Worm (Caenorhabditis elegans) whole organism, young adult: ENCODE results near the gene fbxa-95.
"Not testable (repeated sequence)": the region's sequence is repeated elsewhere in the genome, so short reads cannot be mapped to it uniquely, and the experiment has no call there.

Source experiments
- B0336.3 ChIP-seq: fragments of 200-800 bp; sonication (Bioruptor generic); IDR thresholded peaks from 2 replicates; pipeline ENCODE4 v1.3.6; 2022; ENCODE audit warnings: missing genetic modification characterization, missing compliant biosample characterization
- C06A6.2 ChIP-seq: fragments of 200-800 bp; sonication (Bioruptor generic); conservative IDR thresholded peaks from 2 replicates; pipeline ENCODE4 v1.3.6; 2022; ENCODE audit warnings: missing genetic modification characterization, missing compliant biosample characterization
- F22D6.2 ChIP-seq: sonication (generic microtip); optimal IDR thresholded peaks from 2 replicates; lab custom pipeline; 2016; ENCODE audit warnings: mild to moderate bottlenecking, missing genetic modification characterization, missing compliant biosample characterization
- F49E8.2 ChIP-seq: sonication (generic microtip); optimal IDR thresholded peaks from 3 replicates; lab custom pipeline; 2017; ENCODE audit warnings: missing genetic modification characterization, mild to moderate bottlenecking, missing compliant biosample characterization, antibody characterized with exemption, moderate library complexity; ENCODE audit not compliant: insufficient read depth
- K11D2.4 ChIP-seq: fragments of 200-800 bp; sonication (Bioruptor generic); IDR thresholded peaks from 2 replicates; pipeline ENCODE4 v1.3.6; 2022; ENCODE audit warnings: missing genetic modification reagents, missing genetic modification characterization, missing compliant biosample characterization
- Y79H2A.3 ChIP-seq: fragments of 200-800 bp; sonication (Bioruptor generic); conservative IDR thresholded peaks from 2 replicates; pipeline ENCODE4 v1.3.6; 2022; ENCODE audit warnings: missing genetic modification reagents, missing genetic modification characterization, missing compliant biosample characterization
- akir-1 ChIP-seq: fragments of 200-800 bp; sonication (Bioruptor generic); optimal IDR thresholded peaks from 2 replicates; lab custom pipeline; 2018; ENCODE audit warnings: mild to moderate bottlenecking, missing genetic modification characterization, moderate library complexity, missing compliant biosample characterization
- aptf-2 ChIP-seq: fragments of 200-800 bp; sonication (Bioruptor generic); conservative IDR thresholded peaks from 2 replicates; pipeline ENCODE4 v1.3.6; 2022; ENCODE audit warnings: missing genetic modification reagents, missing genetic modification characterization, missing compliant biosample characterization
- atf-7 ChIP-seq: sonication (generic microtip); optimal IDR thresholded peaks from 2 replicates; lab custom pipeline; 2017; ENCODE audit warnings: mild to moderate bottlenecking, missing genetic modification characterization, missing compliant biosample characterization
- athp-1 ChIP-seq: sonication (generic microtip); optimal IDR thresholded peaks from 2 replicates; lab custom pipeline; 2017; ENCODE audit warnings: mild to moderate bottlenecking, missing genetic modification characterization, missing compliant biosample characterization
- attf-3 ChIP-seq: fragments of 200-800 bp; sonication (Bioruptor generic); conservative IDR thresholded peaks from 2 replicates; pipeline ENCODE4 v1.3.6; 2022; ENCODE audit warnings: missing genetic modification reagents, missing genetic modification characterization, missing compliant biosample characterization
- attf-5 ChIP-seq: fragments of 200-800 bp; sonication (Bioruptor generic); optimal IDR thresholded peaks from 2 replicates; lab custom pipeline; 2018; ENCODE audit warnings: mild to moderate bottlenecking, missing genetic modification characterization, missing compliant biosample characterization
- attf-6 ChIP-seq: fragments of 200-800 bp; sonication (Bioruptor generic); IDR thresholded peaks from 2 replicates; pipeline ENCODE4 v1.3.6; 2022; ENCODE audit warnings: missing genetic modification reagents, missing genetic modification characterization, missing compliant biosample characterization
- ceh-100 ChIP-seq: fragments of 200-800 bp; sonication (Bioruptor generic); IDR thresholded peaks from 2 replicates; pipeline ENCODE4 v1.3.6; 2022; ENCODE audit warnings: missing genetic modification reagents, missing genetic modification characterization, missing compliant biosample characterization
- ceh-79 ChIP-seq: sonication (generic microtip); optimal IDR thresholded peaks from 2 replicates; lab custom pipeline; 2017; ENCODE audit warnings: mild to moderate bottlenecking, missing genetic modification characterization, missing compliant biosample characterization
- dox-1 ChIP-seq: fragments of 200-800 bp; sonication (Bioruptor generic); IDR thresholded peaks from 2 replicates; pipeline ENCODE4 v1.3.6; 2022; ENCODE audit warnings: missing genetic modification reagents, missing genetic modification characterization, missing compliant biosample characterization
- dpl-1 ChIP-seq: fragments of 150-350 bp; optimal IDR thresholded peaks from 2 replicates; lab custom pipeline; 2014; ENCODE audit warnings: missing biosample characterization, missing genetic modification reagents, missing genetic modification characterization
- ets-4 ChIP-seq: fragments of 200-800 bp; sonication (Bioruptor generic); optimal IDR thresholded peaks from 2 replicates; lab custom pipeline; 2018; ENCODE audit warnings: mild to moderate bottlenecking, missing genetic modification characterization, missing compliant biosample characterization
- him-1 ChIP-seq: sonication (generic microtip); optimal IDR thresholded peaks from 2 replicates; lab custom pipeline; 2016; ENCODE audit warnings: missing genotype, missing genetic modification reagents, missing genetic modification characterization, missing compliant biosample characterization
- hmg-1.2 ChIP-seq: fragments of 200-800 bp; sonication (Bioruptor generic); IDR thresholded peaks from 2 replicates; pipeline ENCODE4 v1.3.6; 2022; ENCODE audit warnings: missing genetic modification reagents, missing genetic modification characterization, missing compliant biosample characterization
- let-526 ChIP-seq: fragments of 200-800 bp; sonication (Bioruptor generic); IDR thresholded peaks from 2 replicates; pipeline ENCODE4 v1.3.6; 2022; ENCODE audit warnings: missing genetic modification reagents, missing genetic modification characterization, missing compliant biosample characterization
- let-607 ChIP-seq, 2 experiments: fragments of 200-800 bp in 1 of 2; sonication (Bioruptor generic) in 1 of 2; sonication (generic microtip) in 1 of 2; optimal IDR thresholded peaks; 2 replicates each; lab custom pipeline; 2016 to 2018; ENCODE audit warnings: mild to moderate bottlenecking in 2 of 2, missing compliant biosample characterization in 2 of 2, missing genetic modification characterization in 2 of 2, moderate library complexity in 2 of 2, missing genotype in 1 of 2
- lin-26 ChIP-seq: fragments of 200-800 bp; sonication (Bioruptor generic); IDR thresholded peaks from 2 replicates; pipeline ENCODE4 v1.3.6; 2022; ENCODE audit warnings: missing genetic modification reagents, missing genetic modification characterization, missing compliant biosample characterization
- lin-40 ChIP-seq: sonication (generic microtip); optimal IDR thresholded peaks from 2 replicates; lab custom pipeline; 2016; ENCODE audit warnings: missing genetic modification characterization, mild to moderate bottlenecking, missing compliant biosample characterization, missing genotype, missing genetic modification reagents
- lin-54 ChIP-seq: fragments of 200-800 bp; sonication (Bioruptor generic); optimal IDR thresholded peaks from 2 replicates; lab custom pipeline; 2018; ENCODE audit warnings: mild to moderate bottlenecking, missing genetic modification characterization, missing compliant biosample characterization
- lir-1 ChIP-seq: fragments of 200-800 bp; sonication (Bioruptor generic); conservative IDR thresholded peaks from 2 replicates; pipeline ENCODE4 v1.3.6; 2022; ENCODE audit warnings: missing genetic modification reagents, missing genetic modification characterization, missing compliant biosample characterization
- madf-3 ChIP-seq: fragments of 200-800 bp; sonication (Bioruptor generic); IDR thresholded peaks from 2 replicates; pipeline ENCODE4 v1.3.6; 2022; ENCODE audit warnings: missing genetic modification reagents, missing genetic modification characterization, missing compliant biosample characterization
- madf-6 ChIP-seq: fragments of 200-800 bp; sonication (Bioruptor generic); IDR thresholded peaks from 2 replicates; pipeline ENCODE4 v1.3.6; 2022; ENCODE audit warnings: missing genetic modification reagents, missing genetic modification characterization, missing compliant biosample characterization
- madf-8 ChIP-seq: fragments of 200-800 bp; sonication (Bioruptor generic); conservative IDR thresholded peaks from 2 replicates; pipeline ENCODE4 v1.3.6; 2022; ENCODE audit warnings: missing genetic modification reagents, missing genetic modification characterization, missing compliant biosample characterization
- nfyb-1 ChIP-seq: fragments of 200-800 bp; sonication (Bioruptor generic); IDR thresholded peaks from 2 replicates; pipeline ENCODE4 v1.3.6; 2022; ENCODE audit warnings: missing genetic modification reagents, missing genetic modification characterization, missing compliant biosample characterization
- nhr-80 ChIP-seq: sonication (generic microtip); optimal IDR thresholded peaks from 2 replicates; lab custom pipeline; 2016; ENCODE audit warnings: missing genetic modification characterization, missing compliant biosample characterization
- nhr-90 ChIP-seq: sonication (generic microtip); optimal IDR thresholded peaks from 2 replicates; lab custom pipeline; 2016; ENCODE audit warnings: missing genotype, mild to moderate bottlenecking, missing genetic modification characterization, missing compliant biosample characterization
- pbrm-1 ChIP-seq: fragments of 200-800 bp; sonication (Bioruptor generic); IDR thresholded peaks from 2 replicates; pipeline ENCODE4 v1.3.6; 2022; ENCODE audit warnings: missing genetic modification reagents, missing genetic modification characterization, missing compliant biosample characterization
- rec-8 ChIP-seq, 2 experiments: sonication (generic microtip); optimal IDR thresholded peaks; 2 replicates each; lab custom pipeline; 2016; ENCODE audit warnings: mild to moderate bottlenecking in 2 of 2, missing genetic modification characterization in 2 of 2, missing genetic modification reagents in 2 of 2, missing genotype in 2 of 2, missing biosample characterization in 1 of 2, missing compliant biosample characterization in 1 of 2, moderate library complexity in 1 of 2
- snpc-4 ChIP-seq, 5 experiments: fragments of 150-350 bp in 1 of 5; sonication (generic microtip) in 4 of 5; optimal IDR thresholded peaks; 2 replicates each; lab custom pipeline; 2014 to 2018; ENCODE audit warnings: missing genetic modification characterization in 5 of 5, missing biosample characterization in 3 of 5, antibody characterized with exemption in 2 of 5, mild to moderate bottlenecking in 2 of 5, missing compliant biosample characterization in 2 of 5, missing genotype in 2 of 5, moderate library complexity in 2 of 5, missing genetic modification reagents in 1 of 5
- somi-1 ChIP-seq: fragments of 200-800 bp; sonication (Bioruptor generic); optimal IDR thresholded peaks from 2 replicates; lab custom pipeline; 2018; ENCODE audit warnings: mild to moderate bottlenecking, missing genetic modification characterization, missing compliant biosample characterization
- tlf-1 ChIP-seq: fragments of 200-800 bp; sonication (Bioruptor generic); optimal IDR thresholded peaks from 2 replicates; lab custom pipeline; 2018; ENCODE audit warnings: mild to moderate bottlenecking, missing genetic modification characterization, missing compliant biosample characterization
- ztf-25 ChIP-seq: fragments of 200-800 bp; sonication (Bioruptor generic); IDR thresholded peaks from 2 replicates; pipeline ENCODE4 v1.3.6; 2022; ENCODE audit warnings: missing genetic modification reagents, missing genetic modification characterization, missing compliant biosample characterization
- ztf-26 ChIP-seq: sonication (generic microtip); optimal IDR thresholded peaks from 2 replicates; lab custom pipeline; 2017; ENCODE audit warnings: missing genetic modification characterization, missing compliant biosample characterization
- ztf-28 ChIP-seq: fragments of 200-800 bp; sonication (Bioruptor generic); IDR thresholded peaks from 2 replicates; pipeline ENCODE4 v1.3.6; 2022; ENCODE audit warnings: missing genetic modification reagents, missing genetic modification characterization, missing compliant biosample characterization
- ztf-3 ChIP-seq: fragments of 200-800 bp; sonication (Bioruptor generic); optimal IDR thresholded peaks from 2 replicates; lab custom pipeline; 2018; ENCODE audit warnings: mild to moderate bottlenecking, missing genetic modification characterization, missing compliant biosample characterization

The fbxa-95 gene

DNA sequence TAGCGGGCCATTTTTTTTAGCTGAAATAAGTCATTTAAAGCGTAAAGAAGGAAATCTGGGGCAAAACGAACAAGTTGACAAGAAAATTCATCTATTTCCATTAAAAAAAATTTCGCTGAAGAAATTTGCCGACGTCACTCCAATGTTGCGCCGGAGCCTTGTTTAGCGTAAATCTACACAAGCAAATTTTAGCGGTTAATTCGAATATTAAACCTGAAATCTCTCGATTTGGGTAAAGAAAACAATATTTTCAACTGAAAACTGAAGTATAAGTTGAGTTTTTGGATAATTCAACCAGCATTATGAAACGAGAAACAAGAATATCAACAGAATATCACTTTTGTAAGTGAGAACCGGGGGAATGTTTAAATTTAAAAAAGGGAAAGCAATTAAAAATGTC is 7.1 kb downstream of the fbxa-95 start, which contains the start of gene F28F8.9 (continued):
- TF ChIP-seq ceh-79: no peak
- no peak for TF ChIP-seq F49E8.2 (tag; lab: Kevin White, UChicago)
- TF ChIP-seq dpl-1: peak; percentile 48

DNA sequence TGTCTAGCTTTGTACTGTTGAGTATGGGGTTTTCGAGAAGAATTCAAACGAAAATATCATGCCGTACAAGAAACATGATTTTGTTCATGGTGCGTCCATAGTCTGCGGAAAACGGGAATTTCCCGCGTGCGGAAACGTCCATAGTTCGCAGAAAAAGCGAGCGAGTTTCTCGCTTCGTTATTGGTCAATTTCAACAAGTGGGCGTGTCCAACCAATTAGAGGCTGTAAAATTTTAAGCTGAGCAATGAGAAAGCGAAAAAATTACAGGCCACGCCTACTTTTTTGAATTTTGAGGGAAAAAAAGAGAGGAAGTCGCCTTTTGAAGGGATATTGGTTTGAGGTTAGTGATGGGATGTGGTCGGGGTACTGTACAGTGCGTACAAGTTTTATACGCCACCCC is 10.2 kb downstream of the fbxa-95 start:
- peak; percentile 80 for TF ChIP-seq nfyb-1 (GFP tag; lab: Robert Waterston, UW)

DNA sequence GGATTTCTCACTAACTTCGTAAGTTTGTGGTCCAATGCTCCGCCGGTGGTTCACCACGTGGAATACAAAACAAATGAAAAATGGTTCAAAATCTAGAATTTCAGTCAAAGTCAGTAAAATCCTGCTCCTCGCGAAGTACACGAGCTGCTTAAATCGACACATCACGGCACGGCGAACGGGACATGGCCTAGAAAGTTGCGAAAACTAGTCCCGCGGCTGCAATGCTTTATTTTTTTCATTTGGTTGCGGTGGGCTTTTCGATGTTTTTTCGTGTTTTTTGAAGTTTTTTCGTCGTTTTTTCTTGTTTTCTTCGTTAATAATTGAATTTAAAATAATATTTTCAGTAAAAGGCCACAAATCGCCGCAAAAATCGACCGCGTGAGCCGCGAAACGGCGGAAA is 14.5 kb downstream of the fbxa-95 start:
- peak; percentile 18; the same call in 1 of the 2 replicates for TF ChIP-seq dox-1 (GFP tag; lab: Robert Waterston, UW)
- peak; percentile 71 for TF ChIP-seq hmg-1.2 (GFP tag; lab: Robert Waterston, UW)

DNA sequence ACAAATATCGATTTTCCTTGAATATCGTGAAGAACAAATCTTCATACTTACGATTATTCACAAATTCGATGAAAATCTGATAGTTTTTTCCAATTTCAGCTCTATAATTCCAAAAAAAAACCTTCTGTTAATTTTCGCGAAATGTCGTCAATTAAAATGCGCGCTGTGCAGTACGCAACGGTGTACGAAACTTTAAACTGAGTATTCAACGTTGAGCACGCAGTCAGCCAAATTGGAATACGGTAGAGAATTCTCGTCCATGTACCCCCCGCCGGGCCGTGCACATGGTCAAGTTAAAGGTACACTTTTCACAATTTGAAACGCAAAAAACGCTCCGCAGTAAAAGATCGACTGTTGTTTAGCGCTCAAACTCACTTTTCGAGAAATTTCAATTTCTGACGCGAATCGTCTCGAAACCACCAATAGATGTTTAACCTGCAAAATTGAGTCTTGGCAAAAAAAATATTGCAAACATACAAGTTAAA is 18.9 kb downstream of the fbxa-95 start, which contains the start of gene F28F8.7:
F28F8.7 (minus strand) TSS at position 435 of the 485 bp plus-strand sequence.
- TF ChIP-seq attf-3 (GFP tag; lab: Robert Waterston, UW) (peak; percentile 88), ztf-25 (GFP tag; lab: Robert Waterston, UW) (0 out of 2 replicates have a peak, but pooled peaks have one; percentile 37), let-526 (GFP tag; lab: Robert Waterston, UW) (peak; percentile 71; the same call in 1 of the 2 replicates), Y79H2A.3 (peak; percentile 45), nfyb-1 (GFP tag; lab: Robert Waterston, UW) (peak; percentile 92), nhr-80 (tag; lab: Kevin White, UChicago) (peak; percentile 75), somi-1 (GFP tag; lab: Kevin White, UChicago) (peak; percentile 38), athp-1 (tag; lab: Kevin White, UChicago) (peak; percentile 38), tlf-1 (GFP tag; lab: Kevin White, UChicago) (peak; percentile 81), nhr-90 (tag; lab: Kevin White, UChicago) (peak; percentile 34), madf-8 (GFP tag; lab: Robert Waterston, UW) (peak; percentile 40; the same call in 1 of the 2 replicates), rec-8 (tag; optimal IDR thresholded peaks at IDR 0.05; lab: Kevin White, UChicago) (peak; percentile 26 to 55), atf-7 (tag; lab: Kevin White, UChicago) (peak; percentile 79), ztf-26 (tag; lab: Kevin White, UChicago) (peak; percentile 44), lin-40 (tag; lab: Kevin White, UChicago) (peak; percentile 69), akir-1 (GFP tag; lab: Kevin White, UChicago) (peak; percentile 18), ceh-100 (GFP tag; lab: Robert Waterston, UW) (peak; percentile 79), F22D6.2 (peak; percentile 55), lin-54 (GFP tag; lab: Kevin White, UChicago) (peak; percentile 79), K11D2.4 (peak; percentile 91), him-1 (peak; percentile 7), lir-1 (GFP tag; lab: Robert Waterston, UW) (peak; percentile 63), ztf-3 (peak; percentile 46), ets-4 (GFP tag; lab: Kevin White, UChicago) (peak; percentile 41), snpc-4 (tag; optimal IDR thresholded peaks at IDR 0.05; lab: Kevin White, UChicago) (peak in 2 of 4 experiments; percentile 63 to 82), ztf-28 (GFP tag; lab: Robert Waterston, UW) (peak; percentile 90), C06A6.2 (GFP tag; lab: Robert Waterston, UW) (peak; percentile 82), pbrm-1 (GFP tag; lab: Robert Waterston, UW) (peak; percentile 84), aptf-2 (GFP tag; lab: Robert Waterston, UW) (peak; percentile 64; the same call in 1 of the 2 replicates), lin-26 (GFP tag; lab: Robert Waterston, UW) (peak; percentile 72; the same call in 1 of the 2 replicates), let-607 (tag; optimal IDR thresholded peaks at IDR 0.05; lab: Kevin White, UChicago) (peak; percentile 51 to 85), attf-5 (GFP tag; lab: Kevin White, UChicago) (peak; percentile 81), madf-6 (GFP tag; lab: Robert Waterston, UW) (peak; percentile 50), B0336.3 (GFP tag; lab: Robert Waterston, UW) (peak; percentile 77; the same call in 1 of the 2 replicates), madf-3 (GFP tag; lab: Robert Waterston, UW) (peak; percentile 69; the same call in 1 of the 2 replicates), attf-6 (peak; percentile 48; the same call in 1 of the 2 replicates)
- TF ChIP-seq snpc-4 (GFP tag; optimal IDR thresholded peaks at IDR 0.05; lab: Kevin White, UChicago): not testable (repeated sequence)
